Worm (Caenorhabditis elegans) whole organism, late embryonic: ENCODE results near the gene pot-1.

Source experiments
- pha-2 ChIP-seq: sonication (generic microtip); optimal IDR thresholded peaks from 2 replicates; lab custom pipeline; 2017; ENCODE audit warnings: mild to moderate bottlenecking, missing genetic modification characterization, missing compliant biosample characterization
- tbx-7 ChIP-seq: sonication (generic microtip); optimal IDR thresholded peaks from 2 replicates; lab custom pipeline; 2016; ENCODE audit warnings: missing genotype, missing genetic modification characterization, missing compliant biosample characterization
- ttx-3 ChIP-seq: sonication (generic microtip); optimal IDR thresholded peaks from 2 replicates; lab custom pipeline; 2016; ENCODE audit warnings: missing genetic modification reagents, missing genetic modification characterization, missing compliant biosample characterization
- unc-86 ChIP-seq: sonication (generic microtip); optimal IDR thresholded peaks from 2 replicates; lab custom pipeline; 2016; ENCODE audit warnings: missing genetic modification characterization, missing compliant biosample characterization
- ztf-16 ChIP-seq: sonication (generic microtip); optimal IDR thresholded peaks from 2 replicates; lab custom pipeline; 2017; ENCODE audit warnings: missing genetic modification characterization, missing compliant biosample characterization

DNA sequence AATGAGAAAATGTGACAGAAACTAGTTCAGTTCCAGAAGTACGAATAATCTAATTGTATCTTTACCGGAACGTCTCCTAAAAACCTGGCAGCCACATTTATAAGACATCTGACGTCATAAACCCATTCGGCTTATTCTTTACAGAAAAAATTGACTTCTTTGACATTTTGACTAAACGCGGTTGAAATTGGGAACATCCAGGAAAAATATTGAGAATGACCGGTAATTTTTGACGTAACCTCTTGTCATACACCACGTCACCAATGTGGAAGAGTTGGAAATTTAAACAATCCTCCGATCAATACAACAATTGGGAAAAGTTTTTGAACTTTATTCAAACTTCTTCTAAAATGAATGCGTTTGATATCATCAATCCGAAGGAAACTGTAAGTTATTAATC is 42.4 kb downstream of the pot-1 start, which contains the start of gene ZK418.2:
- TF ChIP-seq ztf-16 (tag; lab: Kevin White, UChicago) (no peak), pha-2 (tag; lab: Kevin White, UChicago) (no peak), tbx-7 (tag; lab: Kevin White, UChicago) (no peak), ttx-3 (no peak), unc-86 (tag; lab: Kevin White, UChicago) (no peak)
